Worm (Caenorhabditis elegans): Measurements from ENCODE around the gene F26A1.1.

- no peak for TF ChIP-seq lsy-2 (tag; optimal IDR thresholded peaks at IDR 0.05)
- no peak for TF ChIP-seq blmp-1 (tag; optimal IDR thresholded peaks at IDR 0.05)
- TF ChIP-seq sptf-1 (tag; optimal IDR thresholded peaks at IDR 0.05), result no peak
- no peak for TF ChIP-seq mep-1 (tag; optimal IDR thresholded peaks at IDR 0.05)
- no peak for TF ChIP-seq nhr-28 (tag; optimal IDR thresholded peaks at IDR 0.05)
- TF ChIP-seq nhr-237 (tag; optimal IDR thresholded peaks at IDR 0.05), result no peak
Observed at ce11 chrIII:4837429-4837828, 12.9 kb upstream of the F26A1.1 start, which contains the start of the genes acbp-7 and F26A1.19.
